Fruit fly (Drosophila melanogaster) Kc167 (cell line): ENCODE results near the gene CG42366.

Experiments used
- Myc ChIP-seq: fragments of >200 bp; optimal IDR thresholded peaks from 2 replicates; lab custom pipeline; 2017; ENCODE audit warnings: missing external identifiers
- Sin3A ChIP-seq: fragments of >200 bp; optimal IDR thresholded peaks from 2 replicates; lab custom pipeline; 2018; ENCODE audit warnings: missing external identifiers
- h ChIP-seq: fragments of >200 bp; optimal IDR thresholded peaks from 3 replicates; lab custom pipeline; 2018; ENCODE audit warnings: missing external identifiers
- insv ChIP-seq: fragments of >200 bp; optimal IDR thresholded peaks from 3 replicates; lab custom pipeline; 2018; ENCODE audit warnings: missing external identifiers
- psq ChIP-seq: fragments of >200 bp; optimal IDR thresholded peaks from 2 replicates; lab custom pipeline; 2017; ENCODE audit warnings: missing external identifiers
- ttk ChIP-seq: sonication (Bioruptor generic); optimal IDR thresholded peaks from 2 replicates; lab custom pipeline; 2017; ENCODE audit warnings: missing external identifiers

The CG42366 gene

DNA sequence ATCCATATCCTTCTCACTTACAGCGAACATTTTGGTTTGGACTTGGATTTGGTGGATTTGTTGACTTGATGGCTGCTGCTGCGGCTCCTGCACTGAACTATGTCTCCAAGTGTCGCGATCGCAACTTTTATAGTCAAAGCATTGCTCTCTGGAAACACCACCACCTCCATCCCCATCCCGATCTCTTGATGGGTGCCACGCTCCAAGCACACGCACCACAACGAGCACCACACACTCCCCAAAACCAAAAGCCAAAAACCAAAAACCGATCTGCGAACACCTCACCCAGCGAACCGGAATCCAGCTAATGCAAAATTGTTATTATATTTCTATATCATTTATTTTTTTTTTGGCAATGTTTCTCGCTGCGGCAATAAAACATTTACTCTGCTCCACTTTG, 8.1 kb downstream of the CG42366 start, which contains the start of gene Cpr30F:
Cpr30F (minus strand) TSS at position 101 of the 400 bp plus-strand sequence.
- TF ChIP-seq psq (lab: Kevin White, UChicago), result no peak
- no peak for TF ChIP-seq h
- TF ChIP-seq Sin3A (lab: Kevin White, UChicago), result no peak
- no peak for TF ChIP-seq insv (lab: Kevin White, UChicago)
- TF ChIP-seq Myc (lab: Kevin White, UChicago), result no peak

- TF ChIP-seq Sin3A (lab: Kevin White, UChicago), result no peak
- TF ChIP-seq insv (lab: Kevin White, UChicago), result no peak
- TF ChIP-seq ttk (lab: Kevin White, UChicago), result no peak
- TF ChIP-seq h, result no peak
- no peak for TF ChIP-seq psq (lab: Kevin White, UChicago)
- TF ChIP-seq Myc (lab: Kevin White, UChicago), result no peak
Observed at dm6 chr2L:9937908-9938307, 12.9 kb downstream of the CG42366 start, which contains the start of gene Arglu1. Gene Arglu1 (minus strand): TSS chr2L:9938134.

- no peak for TF ChIP-seq h
- no peak for TF ChIP-seq insv (lab: Kevin White, UChicago)
- TF ChIP-seq Sin3A (lab: Kevin White, UChicago), result no peak
- no peak for TF ChIP-seq ttk (lab: Kevin White, UChicago)
- TF ChIP-seq psq (lab: Kevin White, UChicago), result no peak
- TF ChIP-seq Myc (lab: Kevin White, UChicago), result no peak
Observed at dm6 chr2L:9938631-9939256, 13.8 kb downstream of the CG42366 start, which contains the start of the genes Datp and CG4619. Gene Datp (minus strand): TSS chr2L:9938790. Gene CG4619 (plus strand): TSS chr2L:9938863.

dm6 chr2L:9943521-9943920, 18.6 kb downstream of the CG42366 start:
- no peak for TF ChIP-seq psq (lab: Kevin White, UChicago)
- no peak for TF ChIP-seq insv (lab: Kevin White, UChicago)
- no peak for TF ChIP-seq h
- no peak for TF ChIP-seq Myc (lab: Kevin White, UChicago)
- no peak for TF ChIP-seq ttk (lab: Kevin White, UChicago)
- no peak for TF ChIP-seq Sin3A (lab: Kevin White, UChicago)

- TF ChIP-seq ttk (lab: Kevin White, UChicago) (no peak), Myc (lab: Kevin White, UChicago) (no peak), Sin3A (lab: Kevin White, UChicago) (no peak), h (no peak), insv (lab: Kevin White, UChicago) (no peak), psq (lab: Kevin White, UChicago) (no peak)
Observed at dm6 chr2L:9945086-9945485, 20.1 kb downstream of the CG42366 start.

- TF ChIP-seq insv (lab: Kevin White, UChicago) (no peak), Sin3A (lab: Kevin White, UChicago) (no peak), Myc (lab: Kevin White, UChicago) (no peak), h (no peak), psq (lab: Kevin White, UChicago) (no peak), ttk (lab: Kevin White, UChicago) (no peak)
Observed at dm6 chr2L:9946051-9946450, 21.1 kb downstream of the CG42366 start.

DNA sequence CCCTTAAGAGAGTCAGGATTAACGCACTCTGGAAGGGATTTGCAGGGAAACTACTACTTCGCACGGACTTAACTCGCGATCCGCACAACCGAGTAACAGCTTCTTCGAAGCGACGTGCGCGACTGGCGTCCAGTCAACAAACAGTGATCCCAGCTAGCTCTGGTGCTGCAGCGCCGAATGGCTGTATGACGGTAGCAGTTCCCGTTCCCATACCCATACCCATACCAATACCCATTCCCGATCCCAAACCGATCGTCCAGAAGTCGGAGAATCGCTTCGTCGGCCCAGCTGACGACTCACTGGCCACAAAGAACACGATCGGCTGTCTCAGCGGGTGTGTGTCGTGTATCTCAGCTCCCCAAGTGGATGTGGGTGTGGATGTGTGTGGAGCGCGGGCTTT, 22.3 kb downstream of the CG42366 start, which contains the start of gene CG5853:
CG5853 (minus strand) TSS at position 384 of the 400 bp plus-strand sequence.
- TF ChIP-seq h (no peak), psq (lab: Kevin White, UChicago) (no peak), insv (lab: Kevin White, UChicago) (no peak), ttk (lab: Kevin White, UChicago) (no peak), Myc (lab: Kevin White, UChicago) (no peak), Sin3A (lab: Kevin White, UChicago) (no peak)

DNA sequence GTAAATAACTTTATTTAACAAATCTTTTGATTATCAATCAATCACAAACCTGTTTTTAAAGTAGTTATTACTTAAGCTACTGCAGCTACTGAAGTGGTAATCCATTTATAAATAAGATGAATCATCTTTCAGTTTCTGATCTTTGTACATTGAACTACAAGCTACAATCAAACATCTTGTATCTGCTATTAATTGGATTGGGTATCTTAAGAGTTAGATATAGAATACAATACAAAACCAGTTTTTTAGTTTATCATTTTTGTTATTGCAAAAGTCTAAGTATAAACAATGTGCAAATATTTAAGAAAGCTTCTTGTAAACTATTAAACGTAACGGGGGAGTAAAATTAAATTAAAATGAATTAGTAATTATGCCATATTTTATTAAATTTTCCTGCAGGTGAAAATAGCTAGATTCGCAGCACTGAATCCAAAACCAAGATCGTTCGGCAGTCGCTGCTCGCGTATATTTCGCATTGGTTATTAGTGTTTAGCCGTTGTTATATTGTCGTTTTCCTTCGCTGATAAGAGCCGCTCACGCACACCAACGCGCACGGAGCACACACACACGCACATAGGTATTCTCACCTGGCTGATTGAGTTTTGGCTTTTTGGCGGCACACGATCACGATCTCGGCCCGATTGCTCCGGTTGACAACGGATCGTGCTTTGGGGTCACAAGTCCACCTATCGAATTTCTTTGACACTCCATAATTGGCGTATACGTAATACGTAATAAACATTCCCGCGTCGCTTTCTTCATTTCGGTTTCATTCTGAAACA, 23.0 kb downstream of the CG42366 start:
- TF ChIP-seq ttk (lab: Kevin White, UChicago) (no peak), h (no peak), insv (lab: Kevin White, UChicago) (no peak), psq (lab: Kevin White, UChicago) (no peak), Sin3A (lab: Kevin White, UChicago) (no peak), Myc (lab: Kevin White, UChicago) (no peak)

- TF ChIP-seq Myc (lab: Kevin White, UChicago) (no peak), Sin3A (lab: Kevin White, UChicago) (no peak), ttk (lab: Kevin White, UChicago) (no peak), h (no peak), insv (lab: Kevin White, UChicago) (no peak), psq (lab: Kevin White, UChicago) (no peak)
Observed at dm6 chr2L:9948520-9948858, 23.5 kb downstream of the CG42366 start.

DNA sequence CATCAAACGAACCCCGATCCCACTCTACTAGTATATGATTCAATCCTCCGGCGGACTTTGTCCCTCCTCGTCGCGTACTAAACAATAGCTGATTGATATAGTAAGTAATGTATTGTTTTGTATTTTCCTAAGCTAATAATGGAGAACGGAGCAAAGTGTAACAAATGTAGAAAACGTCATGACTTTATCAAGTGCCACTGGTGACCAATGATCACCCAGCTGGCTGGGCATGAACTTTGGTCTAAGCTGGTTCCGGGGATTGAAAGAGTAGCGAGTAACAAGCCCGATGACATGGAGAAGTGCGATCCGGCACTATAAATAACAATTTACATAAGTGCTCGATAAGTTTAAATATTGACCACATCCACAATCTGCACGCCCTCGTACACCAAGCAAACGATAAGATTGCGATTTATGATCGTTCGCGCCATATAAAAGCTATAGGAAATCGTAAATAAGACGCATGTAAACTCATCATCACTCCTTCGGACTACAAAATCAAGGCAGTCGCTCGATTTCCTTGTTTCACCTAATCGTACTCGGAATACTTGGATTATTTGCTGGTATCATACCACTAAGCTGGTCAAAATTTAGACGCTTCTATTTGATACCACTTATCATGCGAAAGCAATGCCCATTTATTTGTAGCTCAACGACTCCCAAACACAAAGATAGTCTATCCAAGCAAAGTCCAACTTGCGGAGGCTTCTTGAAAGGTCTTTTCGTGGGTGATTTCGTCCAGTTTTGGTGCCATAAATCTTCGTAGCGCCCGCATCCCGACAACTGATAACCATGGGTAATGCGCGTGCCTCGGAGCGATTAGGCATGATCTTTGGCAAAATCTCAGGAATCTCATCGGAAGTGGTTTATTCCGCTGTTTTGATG, 24.5 kb downstream of the CG42366 start:
- TF ChIP-seq h (no peak), psq (lab: Kevin White, UChicago) (no peak), Myc (lab: Kevin White, UChicago) (no peak), ttk (lab: Kevin White, UChicago) (no peak), insv (lab: Kevin White, UChicago) (no peak), Sin3A (lab: Kevin White, UChicago) (no peak)

- no peak for TF ChIP-seq ttk (lab: Kevin White, UChicago)
- no peak for TF ChIP-seq Myc (lab: Kevin White, UChicago)
- no peak for TF ChIP-seq Sin3A (lab: Kevin White, UChicago)
- no peak for TF ChIP-seq insv (lab: Kevin White, UChicago)
- no peak for TF ChIP-seq psq (lab: Kevin White, UChicago)
- no peak for TF ChIP-seq h
Observed at dm6 chr2L:9954119-9954518, 29.2 kb downstream of the CG42366 start, which contains the start of the genes CG13126 and CG4709. Gene CG13126 (minus strand): TSS chr2L:9954181. Gene CG4709 (plus strand): TSS chr2L:9954325.
